Fruit fly (Drosophila melanogaster) whole organism, adult: Measurements from ENCODE around the gene CG31075.

Experiments
- CG12768 ChIP-seq: fragments of 200-800 bp; sonication (Bioruptor generic); optimal IDR thresholded peaks from 2 replicates; lab custom pipeline; 2017; ENCODE audit warnings: missing biosample characterization, missing genetic modification characterization, mild to moderate bottlenecking, moderate library complexity, missing genetic modification reagents
- CG14711 ChIP-seq: fragments of 200-800 bp; sonication (Bioruptor generic); optimal IDR thresholded peaks from 2 replicates; lab custom pipeline; 2018; ENCODE audit warnings: missing biosample characterization, mild to moderate bottlenecking, missing genetic modification characterization, moderate library complexity
- CG1620 ChIP-seq: fragments of 200-800 bp; sonication (Bioruptor generic); optimal IDR thresholded peaks from 2 replicates; lab custom pipeline; 2016; ENCODE audit warnings: missing biosample characterization, missing genetic modification characterization
- CG33017 ChIP-seq: fragments of 200-800 bp; sonication (Bioruptor generic); optimal IDR thresholded peaks from 2 replicates; lab custom pipeline; 2018; ENCODE audit warnings: missing biosample characterization, mild to moderate bottlenecking, missing genetic modification characterization, moderate library complexity
- CG5204 ChIP-seq: fragments of 200-800 bp; sonication (Bioruptor generic); optimal IDR thresholded peaks from 2 replicates; lab custom pipeline; 2016; ENCODE audit warnings: missing biosample characterization, missing genetic modification characterization
- CG7045 ChIP-seq: fragments of 200-800 bp; sonication (Bioruptor generic); optimal IDR thresholded peaks from 2 replicates; lab custom pipeline; 2017; ENCODE audit warnings: missing biosample characterization, mild to moderate bottlenecking, missing genetic modification characterization
- CG7101 ChIP-seq: fragments of 200-800 bp; sonication (Bioruptor generic); optimal IDR thresholded peaks from 2 replicates; lab custom pipeline; 2018; ENCODE audit warnings: missing biosample characterization, mild to moderate bottlenecking, missing genetic modification characterization, moderate library complexity
- Clk ChIP-seq: fragments of 200-800 bp; sonication (Bioruptor generic); optimal IDR thresholded peaks from 2 replicates; lab custom pipeline; 2017; ENCODE audit warnings: missing biosample characterization, missing genetic modification characterization
- Crg-1 ChIP-seq: fragments of 200-800 bp; sonication (Bioruptor generic); optimal IDR thresholded peaks from 2 replicates; lab custom pipeline; 2016; ENCODE audit warnings: missing biosample characterization, missing genetic modification characterization
- Mnt ChIP-seq: fragments of 200-800 bp; sonication (Bioruptor generic); optimal IDR thresholded peaks from 2 replicates; lab custom pipeline; 2016; ENCODE audit warnings: missing biosample characterization, mild to moderate bottlenecking, missing genetic modification characterization
- bab1 ChIP-seq: fragments of 200-800 bp; sonication (Bioruptor generic); optimal IDR thresholded peaks from 3 replicates; lab custom pipeline; 2019; ENCODE audit warnings: missing biosample characterization, mild to moderate bottlenecking, missing genetic modification characterization, moderate library complexity
- cic ChIP-seq: fragments of 200-800 bp; sonication (Bioruptor generic); optimal IDR thresholded peaks from 2 replicates; lab custom pipeline; 2017; ENCODE audit warnings: missing biosample characterization, mild to moderate bottlenecking, missing genetic modification characterization, moderate library complexity
- cnc ChIP-seq, 2 experiments: fragments of >200 bp; optimal IDR thresholded peaks; 2 replicates each; lab custom pipeline; 2017
- kay ChIP-seq: fragments of 200-800 bp; sonication (Bioruptor generic); peaks from one replicate; lab custom pipeline; 2016; ENCODE audit warnings: missing biosample characterization, missing genetic modification characterization, borderline replicate concordance
- ovo ChIP-seq: fragments of 200-800 bp; sonication (Bioruptor generic); optimal IDR thresholded peaks from 2 replicates; lab custom pipeline; 2016; ENCODE audit warnings: missing biosample characterization, missing genetic modification characterization
- pad ChIP-seq: fragments of 200-800 bp; sonication (Bioruptor generic); optimal IDR thresholded peaks from 3 replicates; lab custom pipeline; 2017; ENCODE audit warnings: missing biosample characterization, missing genetic modification characterization, mild to moderate bottlenecking, moderate library complexity, missing genetic modification reagents
- tj ChIP-seq: fragments of 200-800 bp; sonication (Bioruptor generic); optimal IDR thresholded peaks from 3 replicates; lab custom pipeline; 2017; ENCODE audit warnings: missing biosample characterization, mild to moderate bottlenecking, missing genetic modification characterization, moderate library complexity
- toe ChIP-seq: fragments of 200-800 bp; sonication (Bioruptor generic); optimal IDR thresholded peaks from 2 replicates; lab custom pipeline; 2016; ENCODE audit warnings: missing biosample characterization, missing genetic modification characterization

CG31075 gene

DNA sequence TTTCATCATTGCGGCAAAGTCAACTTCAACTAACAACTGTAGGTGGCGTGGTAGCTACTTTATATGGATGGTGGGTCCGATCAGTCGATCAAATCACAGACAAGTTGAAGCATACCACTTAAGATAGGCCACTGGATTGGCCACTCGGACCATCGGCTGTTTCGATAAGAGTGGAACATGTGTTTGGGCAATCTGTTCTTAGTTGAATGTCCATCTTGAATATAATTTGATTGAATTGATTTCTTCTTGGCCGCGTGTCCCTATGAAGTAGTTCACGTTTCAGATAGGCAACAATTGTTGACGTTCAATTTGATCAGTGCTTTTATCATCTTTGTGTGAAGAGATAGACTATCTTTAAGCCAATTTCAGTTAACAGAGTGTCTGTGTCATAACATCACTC, 18.7 kb upstream of the CG31075 start, which contains the start of gene CG6295:
Gene CG6295 (minus strand): TSS at position 34 of the 400 bp plus-strand sequence.
- no peak for TF ChIP-seq CG12768
- TF ChIP-seq kay (GFP tag; lab: Kevin White, UChicago) = no peak
- TF ChIP-seq toe = no peak
- TF ChIP-seq CG1620 (GFP tag; lab: Kevin White, UChicago) = no peak
- no peak for TF ChIP-seq Crg-1 (GFP tag; lab: Kevin White, UChicago)
- TF ChIP-seq Clk (GFP tag; lab: Kevin White, UChicago) = no peak

- TF ChIP-seq Clk (GFP tag; lab: Kevin White, UChicago) (no peak), tj (no peak), CG7045 (GFP tag; lab: Kevin White, UChicago) (no peak), Crg-1 (GFP tag; lab: Kevin White, UChicago) (no peak), cic (no peak)
Measured at dm6 chr3R:27005338-27005737, 17.0 kb upstream of the CG31075 start, which contains the start of gene CG6296. Gene CG6296, minus strand, starts transcription at chr3R:27005469.

- no peak for TF ChIP-seq CG12768
Measured at dm6 chr3R:27002787-27003186, 14.5 kb upstream of the CG31075 start.

DNA sequence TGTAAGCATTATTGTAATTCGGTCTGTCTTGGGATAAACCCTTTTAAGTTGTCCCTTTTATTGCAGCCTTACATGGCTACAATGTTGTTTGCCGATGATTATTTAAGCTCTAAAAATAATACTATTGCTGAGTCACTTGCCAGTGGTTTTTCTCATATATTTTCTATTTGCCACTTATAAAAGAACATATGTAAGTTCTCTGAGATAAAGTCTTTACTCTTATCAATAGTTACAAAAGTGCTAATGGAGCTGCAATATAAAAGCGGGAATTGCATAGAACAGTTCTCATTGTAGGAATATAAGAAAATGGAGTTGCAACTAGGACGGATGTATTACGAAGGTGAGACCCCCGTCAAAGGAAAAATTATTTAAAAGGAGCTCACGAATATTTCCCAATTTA, 11.1 kb upstream of the CG31075 start, which contains the start of gene CG31077:
Gene CG31077 (plus strand): TSS at position 301 of the 400 bp plus-strand sequence.
- TF ChIP-seq CG14711 (no peak), CG33017 (tag; lab: Kevin White, UChicago) (no peak), Crg-1 (GFP tag; lab: Kevin White, UChicago) (no peak), ovo (GFP tag; lab: Kevin White, UChicago) (no peak), CG7101 (no peak), Clk (GFP tag; lab: Kevin White, UChicago) (no peak), tj (no peak), CG5204 (no peak), cnc (optimal IDR thresholded peaks at IDR 0.05; lab: Kevin White, UChicago) (no peak)

- no peak for TF ChIP-seq CG5204
- TF ChIP-seq CG33017 (tag; lab: Kevin White, UChicago) = no peak
- no peak for TF ChIP-seq CG12768
- no peak for TF ChIP-seq Crg-1 (GFP tag; lab: Kevin White, UChicago)
- TF ChIP-seq CG7045 (GFP tag; lab: Kevin White, UChicago) = no peak
- no peak for TF ChIP-seq ovo (GFP tag; lab: Kevin White, UChicago)
- TF ChIP-seq tj = no peak
- TF ChIP-seq CG1620 (GFP tag; lab: Kevin White, UChicago) = no peak
- no peak for TF ChIP-seq pad (GFP tag; lab: Kevin White, UChicago)
Measured at dm6 chr3R:26996642-26997041, 8.3 kb upstream of the CG31075 start, which contains the start of gene RYa-R. Gene RYa-R, plus strand, starts transcription at chr3R:26996980.

DNA sequence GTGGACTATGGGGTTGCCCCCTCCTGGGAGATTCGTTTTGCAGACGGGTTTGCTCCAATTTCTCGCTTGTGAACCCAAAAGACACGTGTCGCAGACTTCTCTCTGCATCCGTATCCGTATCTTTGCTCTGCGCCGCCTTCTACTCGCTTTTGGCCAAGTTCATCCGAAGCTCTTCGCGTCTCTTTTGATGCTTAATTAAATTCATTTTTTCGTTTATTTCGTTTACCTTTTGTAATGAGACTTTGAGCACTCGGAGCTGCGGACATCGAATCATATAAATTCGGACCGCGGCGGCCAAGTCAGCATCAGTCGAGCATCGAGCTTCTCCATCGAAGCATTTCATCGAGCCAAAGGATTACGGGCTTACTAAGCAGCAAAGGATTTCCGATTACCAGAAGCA, 6.2 kb upstream of the CG31075 start, which contains the start of gene TwdlC:
Gene TwdlC (plus strand): TSS at position 301 of the 400 bp plus-strand sequence.
- TF ChIP-seq cic (no peak), Clk (GFP tag; lab: Kevin White, UChicago) (no peak), CG12768 (no peak)

DNA sequence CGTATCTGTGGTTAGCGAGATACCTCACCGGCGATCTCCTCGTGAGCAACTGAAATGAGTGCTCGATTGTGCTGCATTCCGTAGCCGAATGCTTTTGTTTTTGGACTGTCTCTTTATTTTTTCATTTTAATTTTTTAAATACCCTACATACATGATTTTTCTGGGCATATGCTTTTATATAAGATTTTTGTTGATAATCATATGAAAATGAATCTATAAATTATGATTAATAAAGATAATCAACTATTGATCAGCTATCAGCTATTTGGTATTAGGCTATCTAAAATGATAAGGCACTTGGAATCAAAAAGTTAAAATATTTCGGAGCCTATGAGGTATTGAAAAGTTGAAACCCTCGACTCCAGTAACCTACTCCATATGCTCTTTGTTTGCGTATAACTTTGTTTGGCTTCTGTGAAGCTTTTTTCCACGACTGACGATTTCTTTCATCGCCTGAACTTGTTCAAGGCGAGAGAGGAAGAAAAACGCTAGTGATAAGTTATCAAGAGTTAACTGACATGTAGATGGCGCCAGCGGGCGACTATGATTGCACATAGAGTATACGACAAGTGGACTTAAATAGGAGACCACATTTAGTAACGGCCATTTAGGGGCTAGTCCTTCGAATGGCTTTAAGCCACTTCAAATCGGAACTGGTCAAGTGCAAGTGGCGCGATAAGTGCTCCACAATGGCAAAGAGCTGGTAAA, 1.6 kb upstream of the CG31075 start, which contains the start of gene CG31076:
Gene CG31076 (minus strand): TSS at position 51 of the 708 bp plus-strand sequence.
- TF ChIP-seq toe (peak; percentile 18), ovo (GFP tag; lab: Kevin White, UChicago) (no peak), Crg-1 (GFP tag; lab: Kevin White, UChicago) (no peak), CG7101 (peak; percentile 7), bab1 (GFP tag; lab: Kevin White, UChicago) (no peak), CG7045 (GFP tag; lab: Kevin White, UChicago) (peak; percentile 21), CG14711 (peak; percentile 30)

- TF ChIP-seq cnc (optimal IDR thresholded peaks at IDR 0.05; lab: Kevin White, UChicago) (no peak), ovo (GFP tag; lab: Kevin White, UChicago) (no peak), Clk (GFP tag; lab: Kevin White, UChicago) (no peak), CG14711 (peak; percentile 31), CG33017 (tag; lab: Kevin White, UChicago) (peak; percentile 30), CG12768 (peak; percentile 67), CG7101 (peak; percentile 3), cic (peak; percentile 85), Crg-1 (GFP tag; lab: Kevin White, UChicago) (no peak), Mnt (peak; percentile 8), kay (GFP tag; lab: Kevin White, UChicago) (no peak), CG7045 (GFP tag; lab: Kevin White, UChicago) (peak; percentile 51), bab1 (GFP tag; lab: Kevin White, UChicago) (no peak)
Measured at dm6 chr3R:26987455-26987854, 862 bp downstream of the CG31075 start.
